Fruit fly (Drosophila melanogaster): Measurements from ENCODE around the gene Efhc1.1.

- no peak for TF ChIP-seq salr (GFP tag; optimal IDR thresholded peaks at IDR 0.05)
- no peak for TF ChIP-seq CG4318 (GFP tag; optimal IDR thresholded peaks at IDR 0.05)
These were observed 32.6 kb upstream of the Efhc1.1 start for dm6 chrX:15816127-15816526.

All from whole organism, prepupa.